Worm (Caenorhabditis elegans) whole organism, midembryonic: ENCODE data around the gene M70.5.

Source experiments
- T22C8.4 ChIP-seq: fragments of 200-800 bp; sonication (Bioruptor generic); IDR thresholded peaks from 2 replicates; pipeline ENCODE4 v1.3.6; 2022; ENCODE audit warnings: missing genetic modification characterization, missing compliant biosample characterization
- cog-1 ChIP-seq: sonication (generic microtip); optimal IDR thresholded peaks from 2 replicates; lab custom pipeline; 2016; ENCODE audit warnings: missing genetic modification characterization, missing compliant biosample characterization
- flt-1 ChIP-seq: fragments of 200-800 bp; sonication (Bioruptor generic); IDR thresholded peaks from 2 replicates; pipeline ENCODE4 v1.3.6; 2022; ENCODE audit warnings: missing genetic modification characterization, missing compliant biosample characterization
- klf-2 ChIP-seq: fragments of 200-800 bp; sonication (Bioruptor generic); conservative IDR thresholded peaks from 2 replicates; pipeline ENCODE4 v1.3.6; 2022; ENCODE audit warnings: missing genetic modification reagents, missing genetic modification characterization, missing compliant biosample characterization
- med-1 ChIP-seq: sonication (generic microtip); optimal IDR thresholded peaks from 2 replicates; lab custom pipeline; 2017; ENCODE audit warnings: missing genetic modification characterization, mild to moderate bottlenecking, missing compliant biosample characterization, antibody characterized with exemption, missing genetic modification reagents; ENCODE audit not compliant: insufficient read depth
- ref-1 ChIP-seq: fragments of 200-800 bp; sonication (Bioruptor generic); conservative IDR thresholded peaks from 2 replicates; pipeline ENCODE4 v1.3.6; 2022; ENCODE audit warnings: missing genetic modification reagents, missing genetic modification characterization, missing compliant biosample characterization
- tab-1 ChIP-seq: fragments of 200-800 bp; sonication (Bioruptor generic); IDR thresholded peaks from 2 replicates; pipeline ENCODE4 v1.3.6; 2022; ENCODE audit warnings: missing genetic modification characterization, missing compliant biosample characterization
- ztf-23 ChIP-seq: fragments of 200-800 bp; sonication (Bioruptor generic); IDR thresholded peaks from 2 replicates; pipeline ENCODE4 v1.3.6; 2022; ENCODE audit warnings: missing genetic modification reagents, missing genetic modification characterization, missing compliant biosample characterization

ce11 chrIV:2306447-2306846 is 31.0 kb upstream of the M70.5 start, which contains the start of gene mksr-2:
- TF ChIP-seq ref-1 (no peak), cog-1 (no peak), ztf-23 (no peak), med-1 (GFP tag; lab: Kevin White, UChicago) (no peak), T22C8.4 (GFP tag; lab: Robert Waterston, UW) (no peak), klf-2 (GFP tag; lab: Robert Waterston, UW) (no peak), flt-1 (GFP tag; lab: Robert Waterston, UW) (no peak), tab-1 (no peak)
